Worm (Caenorhabditis elegans): Measurements from ENCODE around the gene F20D6.5.

DNA sequence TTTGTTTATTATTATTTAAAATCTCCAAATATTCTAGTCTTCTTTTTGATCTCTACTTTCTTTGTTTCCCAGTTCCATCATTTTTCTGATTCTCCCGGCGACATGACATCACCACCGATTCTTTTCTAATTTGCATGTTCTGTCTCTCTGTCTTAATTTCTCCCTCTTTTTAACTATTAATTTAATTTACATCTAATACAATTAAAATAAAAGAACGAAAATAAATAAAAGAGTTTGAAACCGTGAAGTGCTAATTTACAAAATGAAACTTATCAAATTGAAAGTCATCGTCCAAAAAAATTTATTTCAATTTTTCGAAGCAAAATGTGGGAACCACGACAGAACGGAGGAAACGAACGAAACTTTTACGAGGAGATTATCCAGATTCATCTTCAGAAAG is 2.1 kb upstream of the F20D6.5 start, which contains the start of gene F20D6.6:
- TF ChIP-seq ceh-30 (tag; optimal IDR thresholded peaks at IDR 0.05), result no peak
- TF ChIP-seq ceh-14 (tag; optimal IDR thresholded peaks at IDR 0.05), result no peak
- TF ChIP-seq ceh-9 (tag; optimal IDR thresholded peaks at IDR 0.05), result no peak
- no peak for TF ChIP-seq pqm-1 (tag; optimal IDR thresholded peaks at IDR 0.05)
- no peak for TF ChIP-seq nhr-232 (tag; optimal IDR thresholded peaks at IDR 0.05)
- TF ChIP-seq nhr-11 (tag; optimal IDR thresholded peaks at IDR 0.05), result no peak
- TF ChIP-seq syd-9 (tag; optimal IDR thresholded peaks at IDR 0.05), result no peak
- TF ChIP-seq fkh-10 (GFP tag; optimal IDR thresholded peaks at IDR 0.05), result no peak
- TF ChIP-seq ama-1 (optimal IDR thresholded peaks at IDR 0.05), result no peak
- TF ChIP-seq pag-3 (tag; optimal IDR thresholded peaks at IDR 0.05; ENCODE audit: borderline replicate concordance), result no peak
- no peak for TF ChIP-seq ahr-1 (tag; optimal IDR thresholded peaks at IDR 0.05)
- no peak for TF ChIP-seq K09A11.1 (tag; optimal IDR thresholded peaks at IDR 0.05; ENCODE audit: insufficient read depth)
